Worm (Caenorhabditis elegans) whole organism, late embryonic: ENCODE measurements around the gene frpr-17.

Experiments used
- C38D4.7 ChIP-seq: fragments of 200-800 bp; sonication (Bioruptor generic); optimal IDR thresholded peaks from 2 replicates; lab custom pipeline; 2018; ENCODE audit warnings: mild to moderate bottlenecking, missing genetic modification characterization, moderate library complexity, missing compliant biosample characterization
- ceh-30 ChIP-seq: fragments of 150-350 bp; optimal IDR thresholded peaks from 2 replicates; lab custom pipeline; 2014; ENCODE audit warnings: missing biosample characterization, missing genetic modification characterization
- elt-2 ChIP-seq: sonication (generic microtip); optimal IDR thresholded peaks from 2 replicates; lab custom pipeline; 2016; ENCODE audit warnings: missing genetic modification reagents, missing genetic modification characterization, missing compliant biosample characterization
- pax-1 ChIP-seq: fragments of 150-350 bp; optimal IDR thresholded peaks from 2 replicates; lab custom pipeline; 2014; ENCODE audit warnings: missing biosample characterization, missing genetic modification characterization
- pha-2 ChIP-seq: sonication (generic microtip); optimal IDR thresholded peaks from 2 replicates; lab custom pipeline; 2017; ENCODE audit warnings: mild to moderate bottlenecking, missing genetic modification characterization, missing compliant biosample characterization

ce11 chrX:14415641-14416040, 9.7 kb downstream of the frpr-17 start, which contains the start of gene F23D12.10:
- TF ChIP-seq ceh-30 (tag; lab: Kevin White, UChicago) (no peak), elt-2 (tag; lab: Kevin White, UChicago) (no peak), pax-1 (tag; lab: Kevin White, UChicago) (no peak), C38D4.7 (GFP tag; lab: Kevin White, UChicago) (no peak), pha-2 (no peak)
